Worm (Caenorhabditis elegans) whole organism, young adult: Measurements from ENCODE around the gene K08E3.2.

Source experiments
- B0035.1 ChIP-seq: sonication (generic microtip); optimal IDR thresholded peaks from 2 replicates; lab custom pipeline; 2016; ENCODE audit warnings: missing genetic modification characterization, mild to moderate bottlenecking, missing compliant biosample characterization, missing genotype, missing genetic modification reagents
- B0261.1 ChIP-seq: sonication (generic microtip); optimal IDR thresholded peaks from 2 replicates; lab custom pipeline; 2016; ENCODE audit warnings: mild to moderate bottlenecking, missing genetic modification characterization, moderate library complexity, missing compliant biosample characterization
- C17E4.6 ChIP-seq: fragments of 200-800 bp; sonication (Bioruptor generic); IDR thresholded peaks from 2 replicates; pipeline ENCODE4 v1.3.6; 2022; ENCODE audit warnings: missing genetic modification reagents, missing genetic modification characterization, missing compliant biosample characterization
- D2030.7 ChIP-seq: fragments of 200-800 bp; sonication (Bioruptor generic); IDR thresholded peaks from 2 replicates; pipeline ENCODE4 v1.3.6; 2022; ENCODE audit warnings: missing genetic modification reagents, missing genetic modification characterization, missing compliant biosample characterization
- F33H1.4 ChIP-seq: fragments of 200-800 bp; sonication (Bioruptor generic); IDR thresholded peaks from 2 replicates; pipeline ENCODE4 v1.3.6; 2022; ENCODE audit warnings: missing genetic modification reagents, missing genetic modification characterization, missing compliant biosample characterization
- F52B5.7 ChIP-seq: sonication (generic microtip); optimal IDR thresholded peaks from 2 replicates; lab custom pipeline; 2016; ENCODE audit warnings: mild to moderate bottlenecking, missing genetic modification characterization, missing compliant biosample characterization
- F55B11.4 ChIP-seq: sonication (generic microtip); optimal IDR thresholded peaks from 2 replicates; lab custom pipeline; 2016; ENCODE audit warnings: missing compliant biosample characterization, missing genetic modification characterization, borderline replicate concordance; ENCODE audit not compliant: insufficient read depth
- K11D2.4 ChIP-seq: fragments of 200-800 bp; sonication (Bioruptor generic); IDR thresholded peaks from 2 replicates; pipeline ENCODE4 v1.3.6; 2022; ENCODE audit warnings: missing genetic modification reagents, missing genetic modification characterization, missing compliant biosample characterization
- T07F8.4 ChIP-seq: sonication (generic microtip); optimal IDR thresholded peaks from 2 replicates; lab custom pipeline; 2016; ENCODE audit warnings: mild to moderate bottlenecking, missing genetic modification characterization, moderate library complexity, missing compliant biosample characterization
- Y53F4B.3 ChIP-seq: fragments of 200-800 bp; sonication (Bioruptor generic); IDR thresholded peaks from 2 replicates; pipeline ENCODE4 v1.3.6; 2022; ENCODE audit warnings: missing genetic modification reagents, missing genetic modification characterization, missing compliant biosample characterization
- Y53G8AR.9 ChIP-seq: fragments of 200-800 bp; sonication (Bioruptor generic); conservative IDR thresholded peaks from 2 replicates; pipeline ENCODE4 v1.3.6; 2022; ENCODE audit warnings: missing genetic modification reagents, missing genetic modification characterization, missing compliant biosample characterization
- ZK185.1 ChIP-seq: sonication (generic microtip); optimal IDR thresholded peaks from 2 replicates; lab custom pipeline; 2016; ENCODE audit warnings: mild to moderate bottlenecking, missing genetic modification characterization, missing compliant biosample characterization; ENCODE audit not compliant: poor library complexity, severe bottlenecking
- ama-1 ChIP-seq, 3 experiments: fragments of 150-350 bp in 1 of 3; sonication (generic microtip) in 2 of 3; optimal IDR thresholded peaks; 2 replicates each; lab custom pipeline; 2014 to 2018; ENCODE audit warnings: missing biosample characterization in 2 of 3, missing genetic modification characterization in 2 of 3, missing genetic modification reagents in 2 of 3
- attf-3 ChIP-seq: fragments of 200-800 bp; sonication (Bioruptor generic); conservative IDR thresholded peaks from 2 replicates; pipeline ENCODE4 v1.3.6; 2022; ENCODE audit warnings: missing genetic modification reagents, missing genetic modification characterization, missing compliant biosample characterization
- attf-5 ChIP-seq: fragments of 200-800 bp; sonication (Bioruptor generic); optimal IDR thresholded peaks from 2 replicates; lab custom pipeline; 2018; ENCODE audit warnings: mild to moderate bottlenecking, missing genetic modification characterization, missing compliant biosample characterization
- bed-1 ChIP-seq: fragments of 200-800 bp; sonication (Bioruptor generic); IDR thresholded peaks from 2 replicates; pipeline ENCODE4 v1.3.6; 2022; ENCODE audit warnings: missing genetic modification reagents, missing genetic modification characterization, missing compliant biosample characterization
- cebp-2 ChIP-seq: fragments of 200-800 bp; sonication (Bioruptor generic); IDR thresholded peaks from 2 replicates; pipeline ENCODE4 v1.3.6; 2022; ENCODE audit warnings: missing genetic modification characterization, missing compliant biosample characterization
- ceh-79 ChIP-seq: sonication (generic microtip); optimal IDR thresholded peaks from 2 replicates; lab custom pipeline; 2017; ENCODE audit warnings: mild to moderate bottlenecking, missing genetic modification characterization, missing compliant biosample characterization
- ceh-91 ChIP-seq: fragments of 200-800 bp; sonication (Bioruptor generic); IDR thresholded peaks from 2 replicates; pipeline ENCODE4 v1.3.6; 2022; ENCODE audit warnings: missing genetic modification reagents, missing genetic modification characterization, missing compliant biosample characterization
- dox-1 ChIP-seq: fragments of 200-800 bp; sonication (Bioruptor generic); IDR thresholded peaks from 2 replicates; pipeline ENCODE4 v1.3.6; 2022; ENCODE audit warnings: missing genetic modification reagents, missing genetic modification characterization, missing compliant biosample characterization
- dpff-1 ChIP-seq: sonication (generic microtip); optimal IDR thresholded peaks from 2 replicates; lab custom pipeline; 2017; ENCODE audit warnings: mild to moderate bottlenecking, missing genetic modification characterization, missing compliant biosample characterization
- efl-1 ChIP-seq: fragments of 150-350 bp; optimal IDR thresholded peaks from 2 replicates; lab custom pipeline; 2014; ENCODE audit warnings: missing biosample characterization, missing genetic modification reagents, missing genetic modification characterization
- egl-18 ChIP-seq: fragments of 200-800 bp; sonication (Bioruptor generic); IDR thresholded peaks from 2 replicates; pipeline ENCODE4 v1.3.6; 2022; ENCODE audit warnings: missing genetic modification reagents, missing genetic modification characterization, missing compliant biosample characterization
- egrh-3 ChIP-seq: fragments of 200-800 bp; sonication (Bioruptor generic); IDR thresholded peaks from 2 replicates; pipeline ENCODE4 v1.3.6; 2022; ENCODE audit warnings: missing genetic modification reagents, missing genetic modification characterization, missing compliant biosample characterization
- fkh-3 ChIP-seq: sonication (generic microtip); optimal IDR thresholded peaks from 2 replicates; lab custom pipeline; 2016; ENCODE audit warnings: mild to moderate bottlenecking, missing genetic modification characterization, missing compliant biosample characterization
- him-1 ChIP-seq: sonication (generic microtip); optimal IDR thresholded peaks from 2 replicates; lab custom pipeline; 2016; ENCODE audit warnings: missing genotype, missing genetic modification reagents, missing genetic modification characterization, missing compliant biosample characterization
- hmg-1.2 ChIP-seq: fragments of 200-800 bp; sonication (Bioruptor generic); IDR thresholded peaks from 2 replicates; pipeline ENCODE4 v1.3.6; 2022; ENCODE audit warnings: missing genetic modification reagents, missing genetic modification characterization, missing compliant biosample characterization
- lag-1 ChIP-seq: fragments of 200-800 bp; sonication (Bioruptor generic); IDR thresholded peaks from 2 replicates; pipeline ENCODE4 v1.3.6; 2022; ENCODE audit warnings: missing genetic modification reagents, missing genetic modification characterization, missing compliant biosample characterization
- lin-40 ChIP-seq: sonication (generic microtip); optimal IDR thresholded peaks from 2 replicates; lab custom pipeline; 2016; ENCODE audit warnings: missing genetic modification characterization, mild to moderate bottlenecking, missing compliant biosample characterization, missing genotype, missing genetic modification reagents
- lin-54 ChIP-seq: fragments of 200-800 bp; sonication (Bioruptor generic); optimal IDR thresholded peaks from 2 replicates; lab custom pipeline; 2018; ENCODE audit warnings: mild to moderate bottlenecking, missing genetic modification characterization, missing compliant biosample characterization
- madf-10 ChIP-seq: sonication (generic microtip); optimal IDR thresholded peaks from 2 replicates; lab custom pipeline; 2016; ENCODE audit warnings: mild to moderate bottlenecking, missing genetic modification characterization, missing compliant biosample characterization
- madf-3 ChIP-seq: fragments of 200-800 bp; sonication (Bioruptor generic); IDR thresholded peaks from 2 replicates; pipeline ENCODE4 v1.3.6; 2022; ENCODE audit warnings: missing genetic modification reagents, missing genetic modification characterization, missing compliant biosample characterization
- madf-6 ChIP-seq: fragments of 200-800 bp; sonication (Bioruptor generic); IDR thresholded peaks from 2 replicates; pipeline ENCODE4 v1.3.6; 2022; ENCODE audit warnings: missing genetic modification reagents, missing genetic modification characterization, missing compliant biosample characterization
- madf-8 ChIP-seq: fragments of 200-800 bp; sonication (Bioruptor generic); conservative IDR thresholded peaks from 2 replicates; pipeline ENCODE4 v1.3.6; 2022; ENCODE audit warnings: missing genetic modification reagents, missing genetic modification characterization, missing compliant biosample characterization
- mes-4 ChIP-seq: sonication (generic microtip); optimal IDR thresholded peaks from 2 replicates; lab custom pipeline; 2016; ENCODE audit warnings: missing genotype, missing genetic modification characterization, missing compliant biosample characterization
- nfyb-1 ChIP-seq: fragments of 200-800 bp; sonication (Bioruptor generic); IDR thresholded peaks from 2 replicates; pipeline ENCODE4 v1.3.6; 2022; ENCODE audit warnings: missing genetic modification reagents, missing genetic modification characterization, missing compliant biosample characterization
- nhr-120 ChIP-seq: fragments of 200-800 bp; sonication (Bioruptor generic); IDR thresholded peaks from 2 replicates; pipeline ENCODE4 v1.3.6; 2022; ENCODE audit warnings: missing genetic modification characterization, missing compliant biosample characterization
- sdz-38 ChIP-seq: sonication (generic microtip); optimal IDR thresholded peaks from 2 replicates; lab custom pipeline; 2016; ENCODE audit warnings: missing genotype, missing genetic modification characterization, missing compliant biosample characterization
- sea-2 ChIP-seq: fragments of 200-800 bp; sonication (Bioruptor generic); IDR thresholded peaks from 2 replicates; pipeline ENCODE4 v1.3.6; 2022; ENCODE audit warnings: missing genetic modification characterization, missing compliant biosample characterization
- snpc-1.3 ChIP-seq: sonication (generic microtip); optimal IDR thresholded peaks from 2 replicates; lab custom pipeline; 2017; ENCODE audit warnings: missing genetic modification characterization, mild to moderate bottlenecking, missing compliant biosample characterization, antibody characterized with exemption, moderate library complexity, missing genotype, missing genetic modification reagents; ENCODE audit not compliant: insufficient read depth
- snpc-4 ChIP-seq, 5 experiments: fragments of 150-350 bp in 1 of 5; sonication (generic microtip) in 4 of 5; optimal IDR thresholded peaks; 2 replicates each; lab custom pipeline; 2014 to 2018; ENCODE audit warnings: missing genetic modification characterization in 5 of 5, missing biosample characterization in 3 of 5, antibody characterized with exemption in 2 of 5, mild to moderate bottlenecking in 2 of 5, missing compliant biosample characterization in 2 of 5, missing genotype in 2 of 5, moderate library complexity in 2 of 5, missing genetic modification reagents in 1 of 5
- sptf-2 ChIP-seq: fragments of 200-800 bp; sonication (Bioruptor generic); optimal IDR thresholded peaks from 2 replicates; lab custom pipeline; 2018; ENCODE audit warnings: mild to moderate bottlenecking, missing genetic modification characterization, missing compliant biosample characterization
- tbx-9 ChIP-seq: sonication (generic microtip); optimal IDR thresholded peaks from 2 replicates; lab custom pipeline; 2016; ENCODE audit warnings: borderline replicate concordance, missing genetic modification characterization, inconsistent platforms, missing compliant biosample characterization
- tlf-1 ChIP-seq: fragments of 200-800 bp; sonication (Bioruptor generic); optimal IDR thresholded peaks from 2 replicates; lab custom pipeline; 2018; ENCODE audit warnings: mild to moderate bottlenecking, missing genetic modification characterization, missing compliant biosample characterization
- xnd-1 ChIP-seq: sonication (generic microtip); optimal IDR thresholded peaks from 2 replicates; lab custom pipeline; 2016; ENCODE audit warnings: missing genotype, missing genetic modification reagents, missing genetic modification characterization, missing compliant biosample characterization
- ztf-25 ChIP-seq: fragments of 200-800 bp; sonication (Bioruptor generic); IDR thresholded peaks from 2 replicates; pipeline ENCODE4 v1.3.6; 2022; ENCODE audit warnings: missing genetic modification reagents, missing genetic modification characterization, missing compliant biosample characterization
- ztf-28 ChIP-seq: fragments of 200-800 bp; sonication (Bioruptor generic); IDR thresholded peaks from 2 replicates; pipeline ENCODE4 v1.3.6; 2022; ENCODE audit warnings: missing genetic modification reagents, missing genetic modification characterization, missing compliant biosample characterization
- ztf-3 ChIP-seq: fragments of 200-800 bp; sonication (Bioruptor generic); optimal IDR thresholded peaks from 2 replicates; lab custom pipeline; 2018; ENCODE audit warnings: mild to moderate bottlenecking, missing genetic modification characterization, missing compliant biosample characterization
- ztf-6 ChIP-seq: fragments of 200-800 bp; sonication (Bioruptor generic); IDR thresholded peaks from 2 replicates; pipeline ENCODE4 v1.3.6; 2022; ENCODE audit warnings: missing genetic modification reagents, missing genetic modification characterization, missing compliant biosample characterization

K08E3.2 gene

ce11 chrIII:13714950-13715349 lies 33.5 kb downstream of the K08E3.2 start:
- TF ChIP-seq dox-1 (GFP tag; lab: Robert Waterston, UW) = peak; percentile 21; the same call in 1 of the 2 replicates
- no peak for TF ChIP-seq ztf-3
- peak; percentile 73 for TF ChIP-seq D2030.7
- TF ChIP-seq ceh-91 = peak; percentile 38; the same call in 1 of the 2 replicates
- no peak for TF ChIP-seq snpc-4 (GFP tag; optimal IDR thresholded peaks at IDR 0.05; lab: Kevin White, UChicago)
- TF ChIP-seq snpc-4 (tag; optimal IDR thresholded peaks at IDR 0.05; lab: Kevin White, UChicago) = no peak
- no peak for TF ChIP-seq him-1 (tag; lab: Kevin White, UChicago)
- TF ChIP-seq madf-6 (GFP tag; lab: Robert Waterston, UW) = peak; percentile 64
- no peak for TF ChIP-seq fkh-3 (tag; lab: Kevin White, UChicago)
- TF ChIP-seq lin-40 = no peak
- TF ChIP-seq lin-54 (GFP tag; lab: Kevin White, UChicago) = peak; percentile 22
- no peak for TF ChIP-seq sdz-38 (tag; lab: Kevin White, UChicago)
- TF ChIP-seq B0035.1 (tag; lab: Kevin White, UChicago) = no peak
- TF ChIP-seq egrh-3 = no peak
- TF ChIP-seq tlf-1 (GFP tag; lab: Kevin White, UChicago) = no peak
- no peak for TF ChIP-seq Y53G8AR.9 (GFP tag; lab: Robert Waterston, UW)
- TF ChIP-seq dpff-1 (tag; lab: Kevin White, UChicago) = no peak
- TF ChIP-seq C17E4.6 (GFP tag; lab: Robert Waterston, UW) = no peak
- TF ChIP-seq tbx-9 (tag; lab: Kevin White, UChicago) = no peak
- no peak for TF ChIP-seq sptf-2 (GFP tag; lab: Kevin White, UChicago)
- no peak for TF ChIP-seq efl-1
- no peak for TF ChIP-seq hmg-1.2 (GFP tag; lab: Robert Waterston, UW)
- no peak for TF ChIP-seq ama-1 (optimal IDR thresholded peaks at IDR 0.05; lab: Kevin White, UChicago)
- TF ChIP-seq ama-1 (GFP tag; optimal IDR thresholded peaks at IDR 0.05; lab: Kevin White, UChicago) = no peak
- TF ChIP-seq F55B11.4 = no peak
- TF ChIP-seq egl-18 = no peak
- TF ChIP-seq ZK185.1 = no peak
- peak; percentile 86 for TF ChIP-seq F33H1.4
- TF ChIP-seq madf-10 (tag; lab: Kevin White, UChicago) = no peak
- TF ChIP-seq T07F8.4 (tag; lab: Kevin White, UChicago) = no peak
- no peak for TF ChIP-seq Y53F4B.3
- no peak for TF ChIP-seq ceh-79
- no peak for TF ChIP-seq B0261.1 (tag; lab: Kevin White, UChicago)
- peak; percentile 53 for TF ChIP-seq xnd-1 (tag; lab: Kevin White, UChicago)
- TF ChIP-seq snpc-1.3 (tag; lab: Kevin White, UChicago) = no peak
- TF ChIP-seq attf-3 (GFP tag; lab: Robert Waterston, UW) = no peak
- no peak for TF ChIP-seq nhr-120
- peak; percentile 52 for TF ChIP-seq madf-8 (GFP tag; lab: Robert Waterston, UW)
- no peak for TF ChIP-seq attf-5 (GFP tag; lab: Kevin White, UChicago)
- TF ChIP-seq ztf-6 (GFP tag; lab: Robert Waterston, UW) = no peak
- TF ChIP-seq ztf-28 = no peak
- no peak for TF ChIP-seq F52B5.7 (tag; lab: Kevin White, UChicago)
- TF ChIP-seq nfyb-1 (GFP tag; lab: Robert Waterston, UW) = no peak
- no peak for TF ChIP-seq madf-3 (GFP tag; lab: Robert Waterston, UW)
- no peak for TF ChIP-seq ztf-25 (GFP tag; lab: Robert Waterston, UW)
- no peak for TF ChIP-seq lag-1 (GFP tag; lab: Robert Waterston, UW)
- no peak for TF ChIP-seq bed-1 (GFP tag; lab: Robert Waterston, UW)
- TF ChIP-seq K11D2.4 (GFP tag; lab: Robert Waterston, UW) = no peak
- TF ChIP-seq sea-2 (GFP tag; lab: Robert Waterston, UW) = no peak
- TF ChIP-seq mes-4 (tag; lab: Kevin White, UChicago) = no peak
- TF ChIP-seq cebp-2 = no peak
